Worm (Caenorhabditis elegans) whole organism, young adult: ENCODE results near the gene fmo-4.

Source experiments
- F33H1.4 ChIP-seq: fragments of 200-800 bp; sonication (Bioruptor generic); IDR thresholded peaks from 2 replicates; pipeline ENCODE4 v1.3.6; 2022; ENCODE audit warnings: missing genetic modification reagents, missing genetic modification characterization, missing compliant biosample characterization
- F55B11.4 ChIP-seq: sonication (generic microtip); optimal IDR thresholded peaks from 2 replicates; lab custom pipeline; 2016; ENCODE audit warnings: missing compliant biosample characterization, missing genetic modification characterization, borderline replicate concordance; ENCODE audit not compliant: insufficient read depth
- F57A8.1 ChIP-seq: fragments of 200-800 bp; sonication (Bioruptor generic); optimal IDR thresholded peaks from 2 replicates; lab custom pipeline; 2018; ENCODE audit warnings: mild to moderate bottlenecking, missing genetic modification characterization, moderate library complexity, missing compliant biosample characterization
- T26A5.8 ChIP-seq: sonication (generic microtip); optimal IDR thresholded peaks from 2 replicates; lab custom pipeline; 2016; ENCODE audit warnings: missing genetic modification characterization, missing compliant biosample characterization
- Y53F4B.3 ChIP-seq: fragments of 200-800 bp; sonication (Bioruptor generic); IDR thresholded peaks from 2 replicates; pipeline ENCODE4 v1.3.6; 2022; ENCODE audit warnings: missing genetic modification reagents, missing genetic modification characterization, missing compliant biosample characterization
- Y53G8AR.9 ChIP-seq: fragments of 200-800 bp; sonication (Bioruptor generic); conservative IDR thresholded peaks from 2 replicates; pipeline ENCODE4 v1.3.6; 2022; ENCODE audit warnings: missing genetic modification reagents, missing genetic modification characterization, missing compliant biosample characterization
- Y95B8A.8 ChIP-seq: fragments of 200-800 bp; sonication (Bioruptor generic); IDR thresholded peaks from 2 replicates; pipeline ENCODE4 v1.3.6; 2022; ENCODE audit warnings: missing genetic modification reagents, missing genetic modification characterization, missing compliant biosample characterization
- ama-1 ChIP-seq, 3 experiments: fragments of 150-350 bp in 1 of 3; sonication (generic microtip) in 2 of 3; optimal IDR thresholded peaks; 2 replicates each; lab custom pipeline; 2014 to 2018; ENCODE audit warnings: missing biosample characterization in 2 of 3, missing genetic modification characterization in 2 of 3, missing genetic modification reagents in 2 of 3
- aptf-3 ChIP-seq: fragments of 200-800 bp; sonication (Bioruptor generic); IDR thresholded peaks from 2 replicates; pipeline ENCODE4 v1.3.6; 2022; ENCODE audit warnings: missing genetic modification characterization, missing compliant biosample characterization
- athp-1 ChIP-seq: sonication (generic microtip); optimal IDR thresholded peaks from 2 replicates; lab custom pipeline; 2017; ENCODE audit warnings: mild to moderate bottlenecking, missing genetic modification characterization, missing compliant biosample characterization
- attf-6 ChIP-seq: fragments of 200-800 bp; sonication (Bioruptor generic); IDR thresholded peaks from 2 replicates; pipeline ENCODE4 v1.3.6; 2022; ENCODE audit warnings: missing genetic modification reagents, missing genetic modification characterization, missing compliant biosample characterization
- cebp-2 ChIP-seq: fragments of 200-800 bp; sonication (Bioruptor generic); IDR thresholded peaks from 2 replicates; pipeline ENCODE4 v1.3.6; 2022; ENCODE audit warnings: missing genetic modification characterization, missing compliant biosample characterization
- ceh-27 ChIP-seq: fragments of 200-800 bp; sonication (Bioruptor generic); optimal IDR thresholded peaks from 2 replicates; lab custom pipeline; 2018; ENCODE audit warnings: mild to moderate bottlenecking, missing genetic modification characterization, moderate library complexity, missing compliant biosample characterization
- ceh-91 ChIP-seq: fragments of 200-800 bp; sonication (Bioruptor generic); IDR thresholded peaks from 2 replicates; pipeline ENCODE4 v1.3.6; 2022; ENCODE audit warnings: missing genetic modification reagents, missing genetic modification characterization, missing compliant biosample characterization
- die-1 ChIP-seq: sonication (generic microtip); optimal IDR thresholded peaks from 2 replicates; lab custom pipeline; 2016; ENCODE audit warnings: missing genotype, mild to moderate bottlenecking, missing genetic modification characterization, missing compliant biosample characterization
- efl-1 ChIP-seq: fragments of 150-350 bp; optimal IDR thresholded peaks from 2 replicates; lab custom pipeline; 2014; ENCODE audit warnings: missing biosample characterization, missing genetic modification reagents, missing genetic modification characterization
- egl-18 ChIP-seq: fragments of 200-800 bp; sonication (Bioruptor generic); IDR thresholded peaks from 2 replicates; pipeline ENCODE4 v1.3.6; 2022; ENCODE audit warnings: missing genetic modification reagents, missing genetic modification characterization, missing compliant biosample characterization
- ets-4 ChIP-seq: fragments of 200-800 bp; sonication (Bioruptor generic); optimal IDR thresholded peaks from 2 replicates; lab custom pipeline; 2018; ENCODE audit warnings: mild to moderate bottlenecking, missing genetic modification characterization, missing compliant biosample characterization
- gei-17 ChIP-seq: fragments of 200-800 bp; sonication (Bioruptor generic); optimal IDR thresholded peaks from 2 replicates; lab custom pipeline; 2018; ENCODE audit warnings: mild to moderate bottlenecking, missing genetic modification characterization, missing compliant biosample characterization
- hlh-12 ChIP-seq: sonication (generic microtip); optimal IDR thresholded peaks from 2 replicates; lab custom pipeline; 2016; ENCODE audit warnings: missing genetic modification characterization, missing compliant biosample characterization
- hlh-26 ChIP-seq: fragments of 200-800 bp; sonication (Bioruptor generic); conservative IDR thresholded peaks from 2 replicates; pipeline ENCODE4 v1.3.6; 2022; ENCODE audit warnings: missing genetic modification reagents, missing genetic modification characterization, missing compliant biosample characterization
- let-607 ChIP-seq, 2 experiments: fragments of 200-800 bp in 1 of 2; sonication (Bioruptor generic) in 1 of 2; sonication (generic microtip) in 1 of 2; optimal IDR thresholded peaks; 2 replicates each; lab custom pipeline; 2016 to 2018; ENCODE audit warnings: mild to moderate bottlenecking in 2 of 2, missing compliant biosample characterization in 2 of 2, missing genetic modification characterization in 2 of 2, moderate library complexity in 2 of 2, missing genotype in 1 of 2
- lin-26 ChIP-seq: fragments of 200-800 bp; sonication (Bioruptor generic); IDR thresholded peaks from 2 replicates; pipeline ENCODE4 v1.3.6; 2022; ENCODE audit warnings: missing genetic modification reagents, missing genetic modification characterization, missing compliant biosample characterization
- lsy-27 ChIP-seq: sonication (generic microtip); optimal IDR thresholded peaks from 2 replicates; lab custom pipeline; 2017; ENCODE audit warnings: missing genetic modification characterization, mild to moderate bottlenecking, missing compliant biosample characterization, antibody characterized with exemption, missing genotype, borderline replicate concordance; ENCODE audit not compliant: insufficient read depth
- mel-28 ChIP-seq: sonication (generic microtip); optimal IDR thresholded peaks from 2 replicates; lab custom pipeline; 2016; ENCODE audit warnings: borderline replicate concordance, mild to moderate bottlenecking, missing genetic modification characterization, missing compliant biosample characterization
- nfya-2 ChIP-seq: fragments of 200-800 bp; sonication (Bioruptor generic); IDR thresholded peaks from 2 replicates; pipeline ENCODE4 v1.3.6; 2022; ENCODE audit warnings: missing genetic modification reagents, missing genetic modification characterization, missing compliant biosample characterization
- nfyb-1 ChIP-seq: fragments of 200-800 bp; sonication (Bioruptor generic); IDR thresholded peaks from 2 replicates; pipeline ENCODE4 v1.3.6; 2022; ENCODE audit warnings: missing genetic modification reagents, missing genetic modification characterization, missing compliant biosample characterization
- nhr-120 ChIP-seq: fragments of 200-800 bp; sonication (Bioruptor generic); IDR thresholded peaks from 2 replicates; pipeline ENCODE4 v1.3.6; 2022; ENCODE audit warnings: missing genetic modification characterization, missing compliant biosample characterization
- nhr-80 ChIP-seq: sonication (generic microtip); optimal IDR thresholded peaks from 2 replicates; lab custom pipeline; 2016; ENCODE audit warnings: missing genetic modification characterization, missing compliant biosample characterization
- pbrm-1 ChIP-seq: fragments of 200-800 bp; sonication (Bioruptor generic); IDR thresholded peaks from 2 replicates; pipeline ENCODE4 v1.3.6; 2022; ENCODE audit warnings: missing genetic modification reagents, missing genetic modification characterization, missing compliant biosample characterization
- sdz-38 ChIP-seq: sonication (generic microtip); optimal IDR thresholded peaks from 2 replicates; lab custom pipeline; 2016; ENCODE audit warnings: missing genotype, missing genetic modification characterization, missing compliant biosample characterization
- snpc-4 ChIP-seq, 5 experiments: fragments of 150-350 bp in 1 of 5; sonication (generic microtip) in 4 of 5; optimal IDR thresholded peaks; 2 replicates each; lab custom pipeline; 2014 to 2018; ENCODE audit warnings: missing genetic modification characterization in 5 of 5, missing biosample characterization in 3 of 5, antibody characterized with exemption in 2 of 5, mild to moderate bottlenecking in 2 of 5, missing compliant biosample characterization in 2 of 5, missing genotype in 2 of 5, moderate library complexity in 2 of 5, missing genetic modification reagents in 1 of 5
- sptf-2 ChIP-seq: fragments of 200-800 bp; sonication (Bioruptor generic); optimal IDR thresholded peaks from 2 replicates; lab custom pipeline; 2018; ENCODE audit warnings: mild to moderate bottlenecking, missing genetic modification characterization, missing compliant biosample characterization
- tbp1 ChIP-seq: fragments of 200-800 bp; sonication (Bioruptor generic); optimal IDR thresholded peaks from 2 replicates; lab custom pipeline; 2018; ENCODE audit warnings: mild to moderate bottlenecking, missing genetic modification characterization, missing compliant biosample characterization
- unc-130 ChIP-seq: sonication (generic microtip); optimal IDR thresholded peaks from 2 replicates; lab custom pipeline; 2016; ENCODE audit warnings: missing genetic modification reagents, missing genetic modification characterization, missing compliant biosample characterization
- zfh-2 ChIP-seq: fragments of 200-800 bp; sonication (Bioruptor generic); conservative IDR thresholded peaks from 2 replicates; pipeline ENCODE4 v1.3.6; 2022; ENCODE audit warnings: missing genetic modification reagents, missing genetic modification characterization, missing compliant biosample characterization
- ztf-25 ChIP-seq: fragments of 200-800 bp; sonication (Bioruptor generic); IDR thresholded peaks from 2 replicates; pipeline ENCODE4 v1.3.6; 2022; ENCODE audit warnings: missing genetic modification reagents, missing genetic modification characterization, missing compliant biosample characterization
- ztf-28 ChIP-seq: fragments of 200-800 bp; sonication (Bioruptor generic); IDR thresholded peaks from 2 replicates; pipeline ENCODE4 v1.3.6; 2022; ENCODE audit warnings: missing genetic modification reagents, missing genetic modification characterization, missing compliant biosample characterization
- ztf-3 ChIP-seq: fragments of 200-800 bp; sonication (Bioruptor generic); optimal IDR thresholded peaks from 2 replicates; lab custom pipeline; 2018; ENCODE audit warnings: mild to moderate bottlenecking, missing genetic modification characterization, missing compliant biosample characterization

The fmo-4 gene

ce11 chrV:13655202-13655764 lies 48.8 kb upstream of the fmo-4 start (continued):
- TF ChIP-seq nhr-120 (no peak), nhr-80 (no peak), efl-1 (GFP tag; lab: Kevin White, UChicago) (no peak), hlh-26 (GFP tag; lab: Robert Waterston, UW) (no peak), ets-4 (GFP tag; lab: Kevin White, UChicago) (no peak), egl-18 (no peak), ztf-25 (no peak), athp-1 (tag; lab: Kevin White, UChicago) (no peak), F33H1.4 (GFP tag; lab: Robert Waterston, UW) (no peak), pbrm-1 (GFP tag; lab: Robert Waterston, UW) (no peak), unc-130 (GFP tag; lab: Kevin White, UChicago) (no peak), ceh-91 (no peak), let-607 (tag; optimal IDR thresholded peaks at IDR 0.05; lab: Kevin White, UChicago) (no peak), tbp1 (GFP tag; lab: Kevin White, UChicago) (no peak), ama-1 (optimal IDR thresholded peaks at IDR 0.05; lab: Kevin White, UChicago) (no peak), ama-1 (GFP tag; optimal IDR thresholded peaks at IDR 0.05; lab: Kevin White, UChicago) (no peak), attf-6 (GFP tag; lab: Robert Waterston, UW) (no peak), gei-17 (GFP tag; lab: Kevin White, UChicago) (no peak), Y53G8AR.9 (GFP tag; lab: Robert Waterston, UW) (no peak), F57A8.1 (GFP tag; lab: Kevin White, UChicago) (no peak), aptf-3 (GFP tag; lab: Robert Waterston, UW) (no peak), cebp-2 (GFP tag; lab: Robert Waterston, UW) (0 out of 2 replicates have a peak, but pooled peaks have one; percentile 7), lsy-27 (tag; lab: Kevin White, UChicago) (no peak), snpc-4 (GFP tag; optimal IDR thresholded peaks at IDR 0.05; lab: Kevin White, UChicago) (no peak), snpc-4 (tag; optimal IDR thresholded peaks at IDR 0.05; lab: Kevin White, UChicago) (peak in 1 of 4 experiments; percentile 9), sdz-38 (tag; lab: Kevin White, UChicago) (no peak), ztf-28 (no peak), F55B11.4 (no peak), ceh-27 (GFP tag; lab: Kevin White, UChicago) (peak; percentile 33), Y53F4B.3 (GFP tag; lab: Robert Waterston, UW) (no peak), sptf-2 (GFP tag; lab: Kevin White, UChicago) (no peak), Y95B8A.8 (GFP tag; lab: Robert Waterston, UW) (no peak), mel-28 (tag; lab: Kevin White, UChicago) (no peak), T26A5.8 (tag; lab: Kevin White, UChicago) (no peak), ztf-3 (GFP tag; lab: Kevin White, UChicago) (no peak), die-1 (tag; lab: Kevin White, UChicago) (no peak), zfh-2 (GFP tag; lab: Robert Waterston, UW) (peak; percentile 83), lin-26 (GFP tag; lab: Robert Waterston, UW) (no peak), hlh-12 (no peak), nfyb-1 (GFP tag; lab: Robert Waterston, UW) (0 out of 2 replicates have a peak, but pooled peaks have one; percentile 46), nfya-2 (no peak)
